Worm (Caenorhabditis elegans) whole organism, L3 larva: ENCODE data around the gene ucr-2.3.

Experiments
- R02D3.7 ChIP-seq: fragments of 150-350 bp; optimal IDR thresholded peaks from 2 replicates; lab custom pipeline; 2014; ENCODE audit warnings: missing biosample characterization, missing genetic modification characterization
- ZK546.5 ChIP-seq: sonication (generic microtip); optimal IDR thresholded peaks from 2 replicates; lab custom pipeline; 2017; ENCODE audit warnings: missing biosample characterization, missing genetic modification characterization
- aly-2 ChIP-seq: fragments of 150-350 bp; optimal IDR thresholded peaks from 2 replicates; lab custom pipeline; 2014; ENCODE audit warnings: missing biosample characterization, missing genetic modification characterization
- ama-1 ChIP-seq: fragments of 150-350 bp; optimal IDR thresholded peaks from 2 replicates; lab custom pipeline; 2018
- ceh-16 ChIP-seq: sonication (generic microtip); optimal IDR thresholded peaks from 2 replicates; lab custom pipeline; 2017; ENCODE audit warnings: missing biosample characterization, missing genetic modification characterization
- ceh-28 ChIP-seq: fragments of 150-350 bp; optimal IDR thresholded peaks from 2 replicates; lab custom pipeline; 2014; ENCODE audit warnings: missing biosample characterization, missing genetic modification reagents, missing genetic modification characterization
- ceh-82 ChIP-seq: fragments of 150-350 bp; optimal IDR thresholded peaks from 2 replicates; lab custom pipeline; 2014; ENCODE audit warnings: missing biosample characterization, missing genetic modification characterization
- ceh-9 ChIP-seq: sonication (generic microtip); optimal IDR thresholded peaks from 2 replicates; lab custom pipeline; 2018; ENCODE audit warnings: missing biosample characterization, missing genetic modification characterization
- egl-27 ChIP-seq: sonication (generic microtip); optimal IDR thresholded peaks from 4 replicates; lab custom pipeline; 2017; ENCODE audit warnings: missing biosample characterization, missing genetic modification reagents, missing genetic modification characterization
- egl-5 ChIP-seq: fragments of 150-350 bp; optimal IDR thresholded peaks from 2 replicates; lab custom pipeline; 2017; ENCODE audit warnings: missing biosample characterization, missing genetic modification reagents, missing genetic modification characterization, inconsistent platforms
- elt-1 ChIP-seq: fragments of 150-350 bp; optimal IDR thresholded peaks from 2 replicates; lab custom pipeline; 2014; ENCODE audit warnings: missing biosample characterization, missing genetic modification characterization
- elt-2 ChIP-seq: sonication (generic microtip); optimal IDR thresholded peaks from 2 replicates; lab custom pipeline; 2016; ENCODE audit warnings: missing genetic modification reagents, mild to moderate bottlenecking, missing genetic modification characterization, missing compliant biosample characterization
- elt-3 ChIP-seq, 3 experiments: fragments of 150-350 bp in 1 of 3; sonication (generic microtip) in 2 of 3; optimal IDR thresholded peaks; 2 replicates in 2 of 3; 4 replicates in 1 of 3; lab custom pipeline; 2014 to 2017; ENCODE audit warnings: missing biosample characterization in 3 of 3, missing genetic modification characterization in 3 of 3
- eor-1 ChIP-seq, 2 experiments: fragments of 150-350 bp; optimal IDR thresholded peaks; 2 replicates each; lab custom pipeline; 2014 to 2018; ENCODE audit warnings: missing biosample characterization in 2 of 2, missing genetic modification characterization in 2 of 2
- fkh-10 ChIP-seq: sonication (generic microtip); optimal IDR thresholded peaks from 2 replicates; lab custom pipeline; 2017; ENCODE audit warnings: missing biosample characterization, missing genetic modification reagents, missing genetic modification characterization
- fkh-2 ChIP-seq: fragments of 150-350 bp; optimal IDR thresholded peaks from 2 replicates; lab custom pipeline; 2014; ENCODE audit warnings: missing biosample characterization, missing genetic modification reagents, missing genetic modification characterization
- fos-1 ChIP-seq: fragments of 150-350 bp; optimal IDR thresholded peaks from 2 replicates; lab custom pipeline; 2014; ENCODE audit warnings: missing biosample characterization, missing genetic modification characterization
- hmg-11 ChIP-seq: sonication (generic microtip); optimal IDR thresholded peaks from 2 replicates; lab custom pipeline; 2016; ENCODE audit warnings: missing genetic modification characterization, missing compliant biosample characterization
- jun-1 ChIP-seq: fragments of 150-350 bp; optimal IDR thresholded peaks from 2 replicates; lab custom pipeline; 2014; ENCODE audit warnings: missing biosample characterization, missing genetic modification reagents, missing genetic modification characterization
- lin-15B ChIP-seq: fragments of 150-350 bp; optimal IDR thresholded peaks from 2 replicates; lab custom pipeline; 2014; ENCODE audit warnings: missing biosample characterization, missing genetic modification characterization
- lin-39 ChIP-seq: fragments of 150-350 bp; optimal IDR thresholded peaks from 2 replicates; lab custom pipeline; 2018; ENCODE audit warnings: missing biosample characterization, missing genetic modification reagents, missing genetic modification characterization
- lsy-12 ChIP-seq: sonication (generic microtip); optimal IDR thresholded peaks from 2 replicates; lab custom pipeline; 2016; ENCODE audit warnings: mild to moderate bottlenecking, missing genetic modification characterization, missing compliant biosample characterization
- mdl-1 ChIP-seq: fragments of 150-350 bp; optimal IDR thresholded peaks from 2 replicates; lab custom pipeline; 2014; ENCODE audit warnings: missing biosample characterization, missing genetic modification characterization
- mml-1 ChIP-seq: fragments of 150-350 bp; sonication (generic microtip); optimal IDR thresholded peaks from 3 replicates; lab custom pipeline; 2014; ENCODE audit warnings: missing biosample characterization, missing genetic modification characterization
- nfya-1 ChIP-seq: sonication (generic microtip); optimal IDR thresholded peaks from 2 replicates; lab custom pipeline; 2017; ENCODE audit warnings: missing genetic modification characterization, mild to moderate bottlenecking, missing compliant biosample characterization, antibody characterized with exemption, moderate library complexity; ENCODE audit not compliant: insufficient read depth
- nhr-12 ChIP-seq: fragments of 150-350 bp; optimal IDR thresholded peaks from 2 replicates; lab custom pipeline; 2014; ENCODE audit warnings: missing biosample characterization, missing genetic modification characterization
- nhr-23 ChIP-seq: fragments of 150-350 bp; optimal IDR thresholded peaks from 2 replicates; lab custom pipeline; 2014; ENCODE audit warnings: missing biosample characterization, missing genetic modification reagents, missing genetic modification characterization
- nhr-25 ChIP-seq: sonication (generic microtip); optimal IDR thresholded peaks from 2 replicates; lab custom pipeline; 2017; ENCODE audit warnings: missing biosample characterization, missing genetic modification characterization
- nhr-28 ChIP-seq: fragments of 150-350 bp; optimal IDR thresholded peaks from 2 replicates; lab custom pipeline; 2014; ENCODE audit warnings: missing biosample characterization, missing genetic modification characterization
- nhr-43 ChIP-seq: sonication (generic microtip); optimal IDR thresholded peaks from 2 replicates; lab custom pipeline; 2016; ENCODE audit warnings: mild to moderate bottlenecking, missing genetic modification characterization, missing compliant biosample characterization; ENCODE audit not compliant: poor library complexity, severe bottlenecking
- nhr-67 ChIP-seq: fragments of 150-350 bp; optimal IDR thresholded peaks from 2 replicates; lab custom pipeline; 2014; ENCODE audit warnings: missing biosample characterization, missing genetic modification characterization
- nhr-76 ChIP-seq: fragments of 150-350 bp; sonication (generic microtip); optimal IDR thresholded peaks from 5 replicates; lab custom pipeline; 2014; ENCODE audit warnings: missing biosample characterization, missing genetic modification characterization
- nhr-77 ChIP-seq: fragments of 150-350 bp; optimal IDR thresholded peaks from 2 replicates; lab custom pipeline; 2014; ENCODE audit warnings: missing biosample characterization, missing genetic modification characterization
- pha-4 ChIP-seq: fragments of 150-350 bp; optimal IDR thresholded peaks from 2 replicates; lab custom pipeline; 2014; ENCODE audit warnings: missing biosample characterization, missing genetic modification reagents, missing genetic modification characterization
- pqm-1 ChIP-seq: fragments of 150-350 bp; optimal IDR thresholded peaks from 2 replicates; lab custom pipeline; 2017; ENCODE audit warnings: missing biosample characterization, missing genetic modification characterization, inconsistent platforms
- sea-2 ChIP-seq: fragments of 150-350 bp; sonication (generic microtip); optimal IDR thresholded peaks from 4 replicates; lab custom pipeline; 2014; ENCODE audit warnings: missing biosample characterization, missing genetic modification reagents, missing genetic modification characterization
- skn-1 ChIP-seq: fragments of 150-350 bp; optimal IDR thresholded peaks from 2 replicates; lab custom pipeline; 2014; ENCODE audit warnings: missing biosample characterization, missing genetic modification characterization
- snpc-4 ChIP-seq: fragments of 150-350 bp; optimal IDR thresholded peaks from 2 replicates; lab custom pipeline; 2014; ENCODE audit warnings: missing biosample characterization, missing genetic modification characterization
- tbx-2 ChIP-seq: sonication (generic microtip); optimal IDR thresholded peaks from 2 replicates; lab custom pipeline; 2016; ENCODE audit warnings: mild to moderate bottlenecking, missing genetic modification characterization, missing compliant biosample characterization
- unc-39 ChIP-seq: sonication (generic microtip); optimal IDR thresholded peaks from 4 replicates; lab custom pipeline; 2017; ENCODE audit warnings: missing biosample characterization, missing genetic modification characterization
- unc-62 ChIP-seq: fragments of 150-350 bp; sonication (generic microtip); optimal IDR thresholded peaks from 4 replicates; lab custom pipeline; 2014; ENCODE audit warnings: missing biosample characterization, missing genetic modification reagents, missing genetic modification characterization
- zag-1 ChIP-seq: fragments of 150-350 bp; optimal IDR thresholded peaks from 2 replicates; lab custom pipeline; 2014; ENCODE audit warnings: missing biosample characterization, missing genetic modification characterization
- ztf-4 ChIP-seq: fragments of 150-350 bp; optimal IDR thresholded peaks from 2 replicates; lab custom pipeline; 2014; ENCODE audit warnings: missing biosample characterization, missing genetic modification characterization

Gene ucr-2.3

ce11 chrIII:833711-834442 is 45.8 kb upstream of the ucr-2.3 start (continued):
- TF ChIP-seq mdl-1 (tag; lab: Kevin White, UChicago) (peak; percentile 82), sea-2 (GFP tag; lab: Kevin White, UChicago) (peak; percentile 49), ceh-9 (tag; lab: Kevin White, UChicago) (no peak), pqm-1 (tag; lab: Kevin White, UChicago) (peak; percentile 91), nfya-1 (peak; percentile 96), nhr-43 (tag; lab: Kevin White, UChicago) (peak; percentile 88), fkh-2 (no peak), snpc-4 (peak; percentile 67), nhr-28 (tag; lab: Kevin White, UChicago) (no peak), ceh-82 (tag; lab: Kevin White, UChicago) (no peak), ceh-16 (tag; lab: Kevin White, UChicago) (no peak), egl-5 (peak; percentile 83), lin-15B (tag; lab: Kevin White, UChicago) (peak; percentile 69), lsy-12 (peak; percentile 88)

ce11 chrIII:834443-834815 is 45.2 kb upstream of the ucr-2.3 start:
- TF ChIP-seq aly-2 (tag; lab: Kevin White, UChicago): no peak
- TF ChIP-seq fkh-2: no peak
- TF ChIP-seq unc-39 (tag; lab: Kevin White, UChicago): no peak
- TF ChIP-seq mml-1 (tag; lab: Kevin White, UChicago): no peak
- no peak for TF ChIP-seq nhr-67 (tag; lab: Kevin White, UChicago)
- TF ChIP-seq sea-2 (GFP tag; lab: Kevin White, UChicago): no peak
- TF ChIP-seq ceh-16 (tag; lab: Kevin White, UChicago): no peak
- no peak for TF ChIP-seq jun-1 (tag; lab: Kevin White, UChicago)
- TF ChIP-seq ceh-28 (tag; lab: Kevin White, UChicago): no peak
- TF ChIP-seq nhr-25 (tag; lab: Kevin White, UChicago): no peak
- TF ChIP-seq elt-1: no peak
- no peak for TF ChIP-seq nhr-77 (tag; lab: Kevin White, UChicago)
- TF ChIP-seq lin-15B (tag; lab: Kevin White, UChicago): no peak

DNA sequence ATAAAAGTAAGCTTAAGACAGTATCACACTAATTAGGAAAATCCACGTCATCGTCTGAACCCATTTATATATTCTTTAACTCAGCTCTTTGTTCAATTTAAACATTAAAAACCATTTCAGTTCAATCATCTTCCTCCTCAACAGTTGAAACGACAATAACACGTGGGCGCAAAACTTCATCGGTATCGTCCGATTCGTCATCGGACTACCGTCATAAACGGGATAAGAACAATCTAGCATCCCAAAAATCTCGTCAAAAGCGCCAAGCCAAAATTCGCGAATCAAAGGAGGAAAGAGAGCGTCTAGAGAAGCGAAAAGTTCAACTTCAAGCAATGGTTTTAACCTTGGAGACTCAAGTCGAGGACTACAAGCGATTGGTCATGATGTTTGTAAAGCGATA is 44.5 kb upstream of the ucr-2.3 start:
- TF ChIP-seq ama-1 (lab: Kevin White, UChicago) (peak; percentile 60), ceh-9 (tag; lab: Kevin White, UChicago) (no peak), nhr-25 (tag; lab: Kevin White, UChicago) (peak; percentile 30), nhr-43 (tag; lab: Kevin White, UChicago) (peak; percentile 45)
- TF ChIP-seq, all 47 proteins: peak for 3

DNA sequence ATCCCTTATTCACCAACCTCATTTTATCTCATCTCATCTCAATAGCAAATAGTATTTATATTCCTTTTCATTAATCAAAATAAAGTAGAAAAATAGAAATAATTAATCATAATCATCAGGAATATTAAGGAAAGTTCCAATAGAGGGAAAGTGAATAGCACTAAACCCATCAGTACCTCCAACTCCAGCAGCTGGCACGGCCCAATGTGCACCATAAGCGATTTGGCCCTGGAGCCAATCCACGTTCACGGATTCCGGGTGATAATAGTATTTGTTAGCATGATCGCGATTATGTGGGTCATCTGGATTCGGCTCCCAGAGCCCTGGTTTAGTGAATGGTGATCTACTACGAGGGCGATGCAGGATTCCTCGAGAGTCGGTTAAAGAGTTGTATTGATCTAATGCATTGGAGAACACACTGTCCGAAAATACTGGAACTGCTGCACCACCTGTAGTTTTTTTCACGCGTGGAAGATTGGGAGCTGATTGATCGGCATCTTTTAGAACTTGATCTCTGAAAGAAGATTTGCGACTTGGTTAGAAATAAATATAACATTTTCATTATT is 43.9 kb upstream of the ucr-2.3 start:
- TF ChIP-seq lin-39 (tag; lab: Kevin White, UChicago) (peak; percentile 20), elt-3 (tag; optimal IDR thresholded peaks at IDR 0.05; lab: Kevin White, UChicago) (peak in 2 of 3 experiments; percentile 32 to 38), tbx-2 (peak; percentile 70), unc-39 (tag; lab: Kevin White, UChicago) (peak; percentile 43), zag-1 (tag; lab: Kevin White, UChicago) (peak; percentile 42), mdl-1 (tag; lab: Kevin White, UChicago) (peak; percentile 7), nhr-28 (tag; lab: Kevin White, UChicago) (no peak), fkh-10 (no peak), jun-1 (tag; lab: Kevin White, UChicago) (peak; percentile 61), fos-1 (tag; lab: Kevin White, UChicago) (peak; percentile 84), hmg-11 (tag; lab: Kevin White, UChicago) (peak; percentile 42), ama-1 (lab: Kevin White, UChicago) (peak; percentile 98), nhr-23 (tag; lab: Kevin White, UChicago) (no peak), lsy-12 (peak; percentile 97), nhr-25 (tag; lab: Kevin White, UChicago) (peak; percentile 62), ceh-9 (tag; lab: Kevin White, UChicago) (no peak), ztf-4 (peak; percentile 84), elt-2 (tag; lab: Kevin White, UChicago) (peak; percentile 61), nhr-76 (tag; lab: Kevin White, UChicago) (peak; percentile 47), nhr-67 (tag; lab: Kevin White, UChicago) (no peak), ceh-82 (tag; lab: Kevin White, UChicago) (peak; percentile 7), egl-27 (no peak), elt-1 (peak; percentile 61), nhr-43 (tag; lab: Kevin White, UChicago) (peak; percentile 92), unc-62 (GFP tag; lab: Kevin White, UChicago) (peak; percentile 31), pha-4 (tag; lab: Kevin White, UChicago) (peak; percentile 47), ceh-28 (tag; lab: Kevin White, UChicago) (peak; percentile 71), nfya-1 (peak; percentile 38), nhr-12 (tag; lab: Kevin White, UChicago) (no peak), eor-1 (tag; optimal IDR thresholded peaks at IDR 0.05; lab: Kevin White, UChicago) (no peak), ZK546.5 (tag; lab: Kevin White, UChicago) (peak; percentile 45), skn-1 (tag; lab: Kevin White, UChicago) (peak; percentile 47), R02D3.7 (tag; lab: Kevin White, UChicago) (peak; percentile 26)
